Worm (Caenorhabditis elegans): ENCODE data around the gene rps-5.

rps-5 gene

ce11 chrIV:11109771-11110170, 1.1 kb downstream of the rps-5 start, which contains the start of gene pigk-1 (continued):
- TF ChIP-seq akir-1 (GFP tag; optimal IDR thresholded peaks at IDR 0.05) (no peak), chd-7 (tag; optimal IDR thresholded peaks at IDR 0.05) (no peak), F33H1.4 (GFP tag; IDR thresholded peaks at IDR 0.05) (peak; percentile 45), nhr-179 (tag; optimal IDR thresholded peaks at IDR 0.05) (no peak), rpc-1 (optimal IDR thresholded peaks at IDR 0.05) (no peak), rpc-1 (tag; optimal IDR thresholded peaks at IDR 0.05) (no peak), sptf-2 (GFP tag; optimal IDR thresholded peaks at IDR 0.05) (no peak), zfh-2 (GFP tag; conservative IDR thresholded peaks at IDR 0.05) (no peak), snpc-1.1 (tag; optimal IDR thresholded peaks at IDR 0.05; ENCODE audit: insufficient read depth) (no peak), fkh-3 (tag; optimal IDR thresholded peaks at IDR 0.05) (no peak), ama-1 (optimal IDR thresholded peaks at IDR 0.05) (no peak), ama-1 (GFP tag; optimal IDR thresholded peaks at IDR 0.05) (peak in 1 of 2 experiments; percentile 30), tbx-9 (tag; optimal IDR thresholded peaks at IDR 0.05; ENCODE audit: borderline replicate concordance) (no peak), ceh-58 (GFP tag; IDR thresholded peaks at IDR 0.05) (0 out of 2 replicates have a peak, but pooled peaks have one; percentile 76), nhr-27 (tag; optimal IDR thresholded peaks at IDR 0.05) (no peak), hmg-20 (GFP tag; IDR thresholded peaks at IDR 0.05) (no peak), egrh-3 (GFP tag; IDR thresholded peaks at IDR 0.05) (no peak), ets-4 (GFP tag; optimal IDR thresholded peaks at IDR 0.05) (no peak), Y95B8A.8 (GFP tag; IDR thresholded peaks at IDR 0.05) (no peak), ccch-3 (GFP tag; optimal IDR thresholded peaks at IDR 0.05) (no peak), ztf-22 (GFP tag; optimal IDR thresholded peaks at IDR 0.05) (no peak), pbrm-1 (GFP tag; IDR thresholded peaks at IDR 0.05) (no peak), unc-62 (GFP tag; optimal IDR thresholded peaks at IDR 0.05) (no peak), madf-6 (GFP tag; IDR thresholded peaks at IDR 0.05) (peak; percentile 82), unc-130 (GFP tag; optimal IDR thresholded peaks at IDR 0.05) (peak; percentile 34), tlf-1 (GFP tag; optimal IDR thresholded peaks at IDR 0.05) (peak; percentile 29), Y79H2A.3 (GFP tag; conservative IDR thresholded peaks at IDR 0.05) (no peak), F52B5.7 (tag; optimal IDR thresholded peaks at IDR 0.05) (no peak), Y53G8AR.9 (GFP tag; conservative IDR thresholded peaks at IDR 0.05) (peak; percentile 24; the same call in 1 of the 2 replicates), lin-35 (GFP tag; optimal IDR thresholded peaks at IDR 0.05) (no peak), B0336.3 (GFP tag; IDR thresholded peaks at IDR 0.05) (peak; percentile 88), C06A6.2 (GFP tag; conservative IDR thresholded peaks at IDR 0.05) (no peak), F10E7.11 (tag; optimal IDR thresholded peaks at IDR 0.05) (no peak), ceh-79 (tag; optimal IDR thresholded peaks at IDR 0.05) (no peak), lsl-1 (GFP tag; optimal IDR thresholded peaks at IDR 0.05) (peak; percentile 44), rcor-1 (GFP tag; IDR thresholded peaks at IDR 0.05) (peak; percentile 66; the same call in 1 of the 2 replicates), C17E4.6 (GFP tag; IDR thresholded peaks at IDR 0.05) (peak; percentile 73; the same call in 1 of the 2 replicates), hrde-1 (tag; optimal IDR thresholded peaks at IDR 0.05; ENCODE audit: borderline replicate concordance) (no peak), mes-4 (tag; optimal IDR thresholded peaks at IDR 0.05) (no peak), madf-10 (tag; optimal IDR thresholded peaks at IDR 0.05) (no peak), dox-1 (GFP tag; IDR thresholded peaks at IDR 0.05) (no peak), K11D2.4 (GFP tag; IDR thresholded peaks at IDR 0.05) (no peak), xnd-1 (tag; optimal IDR thresholded peaks at IDR 0.05) (peak; percentile 40), egl-18 (GFP tag; IDR thresholded peaks at IDR 0.05) (no peak), lir-1 (GFP tag; conservative IDR thresholded peaks at IDR 0.05) (no peak), ztf-3 (GFP tag; optimal IDR thresholded peaks at IDR 0.05) (no peak), nhr-120 (GFP tag; IDR thresholded peaks at IDR 0.05) (no peak), cebp-2 (GFP tag; IDR thresholded peaks at IDR 0.05) (0 out of 2 replicates have a peak, but pooled peaks have one; percentile 41)

Measured in whole organism, young adult.